Worm (Caenorhabditis elegans): ENCODE measurements around the gene grl-14.

grl-14 gene

DNA sequence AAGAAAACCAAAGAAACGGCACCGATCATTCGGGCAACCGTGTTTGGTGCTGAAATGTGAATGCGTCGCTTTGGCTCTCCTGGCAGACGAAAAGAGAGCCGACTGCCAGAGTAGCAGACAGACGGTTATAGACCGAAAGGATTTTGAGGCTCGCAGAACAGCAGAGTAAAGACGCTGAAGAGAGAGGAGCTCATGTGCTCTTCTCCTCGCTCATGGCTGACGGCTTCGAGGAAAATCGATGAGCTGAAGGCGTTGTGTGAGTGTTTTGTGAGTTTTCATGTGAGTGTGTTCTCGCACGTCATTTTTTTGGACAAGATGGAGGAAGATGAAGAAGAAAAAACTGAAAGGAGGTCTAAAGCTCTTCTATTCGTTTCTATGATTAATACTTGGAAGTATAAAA, 3.5 kb downstream of the grl-14 start, which contains the start of gene sbt-1:
Gene sbt-1 (minus strand): TSS at position 62 of the 400 bp plus-strand sequence.
- TF ChIP-seq ZK185.1 (tag; optimal IDR thresholded peaks at IDR 0.05; ENCODE audit: poor library complexity, severe bottlenecking) (peak; percentile 37), zfh-2 (GFP tag; conservative IDR thresholded peaks at IDR 0.05) (peak; percentile 64), K12H6.12 (tag; optimal IDR thresholded peaks at IDR 0.05) (peak; percentile 58), mcd-1 (GFP tag; IDR thresholded peaks at IDR 0.05) (peak; percentile 45; the same call in 1 of the 2 replicates), lir-1 (GFP tag; conservative IDR thresholded peaks at IDR 0.05) (peak; percentile 32), attf-5 (GFP tag; optimal IDR thresholded peaks at IDR 0.05) (peak; percentile 13), egrh-3 (GFP tag; IDR thresholded peaks at IDR 0.05) (0 out of 2 replicates have a peak, but pooled peaks have one; percentile 7), C17E4.6 (GFP tag; IDR thresholded peaks at IDR 0.05) (no peak), tbp1 (GFP tag; optimal IDR thresholded peaks at IDR 0.05) (no peak), ceh-27 (GFP tag; optimal IDR thresholded peaks at IDR 0.05) (peak; percentile 6), bed-2 (GFP tag; IDR thresholded peaks at IDR 0.05) (0 out of 2 replicates have a peak, but pooled peaks have one; percentile 15)

DNA sequence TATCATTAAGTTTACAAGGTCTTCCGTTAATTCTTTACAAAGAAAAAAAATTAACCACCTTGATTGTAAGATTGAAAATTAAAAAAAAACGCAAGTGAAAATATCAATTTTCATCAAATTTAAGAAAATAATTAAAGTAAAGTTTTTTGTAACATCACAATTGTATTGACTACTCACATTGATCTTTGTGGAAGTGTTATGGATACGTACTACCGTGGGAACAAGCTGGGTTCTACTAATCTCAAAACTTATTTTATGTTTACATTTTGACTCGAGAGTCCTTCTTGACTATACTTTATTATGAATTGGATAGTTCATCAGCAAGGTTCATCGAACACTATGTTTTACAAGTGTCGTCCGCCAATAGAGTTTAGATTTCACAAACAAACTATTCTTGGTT, 4.2 kb downstream of the grl-14 start, which contains the start of gene num-1:
Gene num-1 (plus strand): TSS at position 301 of the 400 bp plus-strand sequence.
- TF ChIP-seq ceh-58 (GFP tag; IDR thresholded peaks at IDR 0.05) (no peak), F37B4.10 (GFP tag; IDR thresholded peaks at IDR 0.05) (no peak), ztf-3 (GFP tag; optimal IDR thresholded peaks at IDR 0.05) (no peak), lag-1 (GFP tag; IDR thresholded peaks at IDR 0.05) (no peak), F22D6.2 (tag; optimal IDR thresholded peaks at IDR 0.05) (no peak), ceh-79 (tag; optimal IDR thresholded peaks at IDR 0.05) (no peak), zim-3 (tag; optimal IDR thresholded peaks at IDR 0.05) (no peak), F52B5.7 (tag; optimal IDR thresholded peaks at IDR 0.05) (no peak), hsf-1 (GFP tag; IDR thresholded peaks at IDR 0.05) (no peak), ceh-27 (GFP tag; optimal IDR thresholded peaks at IDR 0.05) (no peak), K11D2.4 (GFP tag; IDR thresholded peaks at IDR 0.05) (no peak), akir-1 (GFP tag; optimal IDR thresholded peaks at IDR 0.05) (no peak), ama-1 (optimal IDR thresholded peaks at IDR 0.05) (no peak), ama-1 (GFP tag; optimal IDR thresholded peaks at IDR 0.05) (no peak), unc-130 (GFP tag; optimal IDR thresholded peaks at IDR 0.05) (no peak), unc-62 (GFP tag; optimal IDR thresholded peaks at IDR 0.05) (no peak), lin-35 (GFP tag; optimal IDR thresholded peaks at IDR 0.05) (no peak), sea-2 (GFP tag; IDR thresholded peaks at IDR 0.05) (no peak), him-1 (tag; optimal IDR thresholded peaks at IDR 0.05) (no peak), Y53G8AR.9 (GFP tag; conservative IDR thresholded peaks at IDR 0.05) (no peak), tbp1 (GFP tag; optimal IDR thresholded peaks at IDR 0.05) (no peak)

DNA sequence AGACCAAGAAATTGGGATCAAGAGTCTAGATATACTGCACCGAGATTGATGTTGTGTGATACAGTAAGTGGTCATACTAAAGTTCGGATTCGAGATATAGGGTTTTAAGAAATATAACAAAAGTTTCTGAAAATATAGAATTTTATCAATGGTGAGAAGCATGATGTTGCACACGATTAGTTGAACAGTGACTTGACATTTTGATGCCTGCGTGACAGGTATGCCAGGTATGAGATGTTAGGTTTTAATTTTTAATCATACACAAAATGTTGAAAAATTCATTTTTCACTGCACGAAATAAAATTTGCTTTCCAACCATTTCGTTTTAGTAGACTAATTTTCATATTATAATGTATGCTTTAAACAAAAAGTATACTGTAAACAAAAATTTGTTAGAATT, 5.0 kb downstream of the grl-14 start:
- TF ChIP-seq let-607 (tag; optimal IDR thresholded peaks at IDR 0.05) (peak; percentile 70 to 89), zim-3 (tag; optimal IDR thresholded peaks at IDR 0.05) (no peak), nhr-80 (tag; optimal IDR thresholded peaks at IDR 0.05) (peak; percentile 29), rcor-1 (GFP tag; IDR thresholded peaks at IDR 0.05) (no peak)

DNA sequence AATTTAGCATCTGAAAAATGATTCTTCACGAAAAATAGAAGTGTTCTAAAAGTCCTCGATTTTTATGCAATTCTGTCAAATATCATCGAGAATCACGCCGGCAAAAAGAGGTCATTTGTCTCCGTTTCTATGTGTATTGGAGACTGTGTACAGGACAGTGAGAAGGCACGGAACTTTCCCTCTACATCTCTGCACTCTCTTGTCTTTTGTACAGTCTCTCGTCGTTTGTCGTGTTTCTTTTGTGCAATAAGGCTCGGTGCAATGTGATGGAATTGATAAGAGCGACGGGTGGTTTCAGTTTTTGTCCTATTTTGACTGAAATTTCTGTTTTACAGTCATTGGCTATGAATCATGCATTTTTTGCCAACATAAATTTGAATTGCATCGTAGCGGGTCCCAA, 6.5 kb downstream of the grl-14 start:
- no peak for TF ChIP-seq madf-10 (tag; optimal IDR thresholded peaks at IDR 0.05)
- no peak for TF ChIP-seq ztf-3 (GFP tag; optimal IDR thresholded peaks at IDR 0.05)
- TF ChIP-seq B0261.1 (tag; optimal IDR thresholded peaks at IDR 0.05) = no peak
- no peak for TF ChIP-seq lin-54 (GFP tag; optimal IDR thresholded peaks at IDR 0.05)
- TF ChIP-seq K11D2.4 (GFP tag; IDR thresholded peaks at IDR 0.05) = no peak
- TF ChIP-seq bed-1 (GFP tag; IDR thresholded peaks at IDR 0.05) = no peak
- TF ChIP-seq ZK185.1 (tag; optimal IDR thresholded peaks at IDR 0.05; ENCODE audit: poor library complexity, severe bottlenecking) = peak; percentile 17
- peak; percentile 97 for TF ChIP-seq nhr-80 (tag; optimal IDR thresholded peaks at IDR 0.05)
- TF ChIP-seq F49E8.2 (tag; optimal IDR thresholded peaks at IDR 0.05; ENCODE audit: insufficient read depth) = no peak
- no peak for TF ChIP-seq T07F8.4 (tag; optimal IDR thresholded peaks at IDR 0.05)
- TF ChIP-seq lin-40 (tag; optimal IDR thresholded peaks at IDR 0.05) = no peak
- no peak for TF ChIP-seq F37B4.10 (GFP tag; IDR thresholded peaks at IDR 0.05)
- no peak for TF ChIP-seq atf-7 (tag; optimal IDR thresholded peaks at IDR 0.05)
- TF ChIP-seq ztf-22 (GFP tag; optimal IDR thresholded peaks at IDR 0.05) = no peak
- no peak for TF ChIP-seq ztf-26 (tag; optimal IDR thresholded peaks at IDR 0.05)
- TF ChIP-seq bed-2 (GFP tag; IDR thresholded peaks at IDR 0.05) = no peak
- no peak for TF ChIP-seq nhr-179 (tag; optimal IDR thresholded peaks at IDR 0.05)
- no peak for TF ChIP-seq ceh-100 (GFP tag; IDR thresholded peaks at IDR 0.05)
- no peak for TF ChIP-seq ceh-58 (GFP tag; IDR thresholded peaks at IDR 0.05)
- TF ChIP-seq lir-1 (GFP tag; conservative IDR thresholded peaks at IDR 0.05) = no peak

All from whole organism, young adult.